Worm (Caenorhabditis elegans) whole organism, L4/young adult: Measurements from ENCODE around the gene sri-50.
"Not testable (repeated sequence)": the region's sequence is repeated elsewhere in the genome, so short reads cannot be mapped to it uniquely, and the experiment has no call there.

Experiments used
- W03F9.2 ChIP-seq: fragments of 150-350 bp; optimal IDR thresholded peaks from 2 replicates; lab custom pipeline; 2014; ENCODE audit warnings: missing biosample characterization, missing genetic modification characterization
- dao-5 ChIP-seq: sonication (generic microtip); optimal IDR thresholded peaks from 2 replicates; lab custom pipeline; 2016; ENCODE audit warnings: missing genotype, missing genetic modification characterization, moderate library complexity, missing compliant biosample characterization
- him-1 ChIP-seq: sonication (generic microtip); optimal IDR thresholded peaks from 2 replicates; lab custom pipeline; 2016; ENCODE audit warnings: missing genotype, missing genetic modification reagents, missing genetic modification characterization, missing compliant biosample characterization

DNA sequence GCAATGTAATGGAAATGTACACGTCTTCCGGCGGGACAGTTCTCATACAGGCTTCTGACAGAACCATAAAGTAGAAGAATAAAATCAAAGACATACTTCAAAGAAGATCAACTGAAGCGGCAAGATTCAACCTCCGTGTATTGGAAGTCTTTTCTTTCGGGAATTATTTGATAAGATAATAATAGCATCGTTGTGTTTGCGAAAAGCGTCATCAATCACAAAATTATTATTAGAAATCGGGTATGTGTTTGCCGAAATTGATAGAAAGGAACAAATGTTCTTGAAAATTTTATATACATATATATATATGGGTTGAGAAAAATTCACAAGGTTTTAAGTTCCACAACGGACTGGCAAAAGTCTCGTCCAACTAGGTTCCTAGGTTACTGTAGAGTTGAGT, 12.0 kb upstream of the sri-50 start, which contains the start of gene Y27F2A.9:
- TF ChIP-seq him-1 (tag; lab: Kevin White, UChicago); W03F9.2; dao-5 (tag; lab: Kevin White, UChicago): not testable (repeated sequence)
